Fruit fly (Drosophila melanogaster): ENCODE results near the gene Uvrag.

Uvrag gene

dm6 chr2L:13291066-13291434, 4.5 kb downstream of the Uvrag start:
- TF ChIP-seq Jra (GFP tag; optimal IDR thresholded peaks at IDR 0.05) (no peak), OdsH (GFP tag; optimal IDR thresholded peaks at IDR 0.05) (no peak), Sp1 (GFP tag; optimal IDR thresholded peaks at IDR 0.05) (no peak)

DNA sequence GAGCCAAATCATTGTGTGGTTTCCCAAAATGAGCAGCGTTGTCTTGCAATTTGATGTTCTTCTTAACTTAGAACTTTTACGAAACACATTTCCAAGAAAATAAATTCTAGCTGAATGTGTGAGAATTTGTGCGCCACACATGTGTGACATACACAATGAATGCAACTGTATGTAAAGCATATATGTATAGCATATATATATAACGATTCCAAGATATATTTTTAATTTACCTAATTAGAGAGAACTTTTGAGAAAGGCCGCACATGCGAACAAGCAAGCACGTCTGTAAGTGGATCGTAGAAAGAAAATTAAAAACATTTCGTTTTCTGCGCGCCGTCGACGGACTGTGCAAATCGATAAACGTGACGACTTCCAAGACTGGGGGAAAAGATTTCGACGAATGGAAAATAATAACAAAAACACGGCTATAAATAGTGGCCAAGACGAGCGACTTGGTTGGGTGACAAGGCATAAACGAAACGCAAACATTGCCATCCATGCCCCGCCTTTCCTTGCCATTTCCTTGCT, 5.4 kb downstream of the Uvrag start:
- TF ChIP-seq sv (GFP tag; optimal IDR thresholded peaks at IDR 0.05) (no peak), brk (GFP tag; optimal IDR thresholded peaks at IDR 0.05) (no peak), tai (GFP tag; optimal IDR thresholded peaks at IDR 0.05) (no peak), CG32264 (GFP tag; optimal IDR thresholded peaks at IDR 0.05) (no peak), Hr83 (GFP tag; optimal IDR thresholded peaks at IDR 0.05; ENCODE audit: poor library complexity, severe bottlenecking) (no peak), lola (GFP tag; optimal IDR thresholded peaks at IDR 0.05) (no peak), Myc (optimal IDR thresholded peaks at IDR 0.05) (no peak)

DNA sequence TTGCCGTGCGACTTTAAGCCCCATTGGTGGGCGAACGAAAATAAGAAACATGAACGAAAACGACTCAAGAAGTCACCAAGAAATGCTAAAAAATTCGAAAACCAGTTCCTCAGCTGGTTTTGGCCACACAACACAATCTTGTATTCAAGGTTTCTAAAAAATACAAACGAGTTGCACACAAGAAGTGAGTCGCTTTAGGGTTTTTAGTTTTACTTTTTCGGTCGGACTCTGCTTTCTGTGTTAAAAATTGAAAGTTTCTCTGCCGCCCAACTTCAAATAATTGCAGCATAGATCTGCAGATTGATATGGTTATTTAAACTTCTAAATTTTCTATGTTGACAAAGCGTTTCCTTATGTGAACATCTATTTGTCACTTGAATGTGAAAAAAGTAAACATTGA, 6.0 kb downstream of the Uvrag start, which contains the start of gene CG16824:
TSS of gene CG16824 (plus strand) at position 384 of the 400 bp plus-strand sequence.
- no peak for TF ChIP-seq usp (GFP tag; optimal IDR thresholded peaks at IDR 0.05)
- TF ChIP-seq tai (GFP tag; optimal IDR thresholded peaks at IDR 0.05): no peak
- TF ChIP-seq GATAd (GFP tag; optimal IDR thresholded peaks at IDR 0.05): no peak
- no peak for TF ChIP-seq Jra (GFP tag; optimal IDR thresholded peaks at IDR 0.05)
- TF ChIP-seq Vsx2 (GFP tag; optimal IDR thresholded peaks at IDR 0.05; ENCODE audit: partially characterized antibody): no peak
- TF ChIP-seq HLH106 (tag; optimal IDR thresholded peaks at IDR 0.05): no peak
- no peak for TF ChIP-seq woc (GFP tag; optimal IDR thresholded peaks at IDR 0.05)
- TF ChIP-seq rgr (GFP tag; optimal IDR thresholded peaks at IDR 0.05): no peak
- TF ChIP-seq Hr78 (GFP tag; optimal IDR thresholded peaks at IDR 0.05): no peak
- TF ChIP-seq Sp1 (GFP tag; optimal IDR thresholded peaks at IDR 0.05): no peak
- TF ChIP-seq sv (GFP tag; optimal IDR thresholded peaks at IDR 0.05): no peak
- TF ChIP-seq CG9705 (GFP tag; optimal IDR thresholded peaks at IDR 0.05): no peak

dm6 chr2L:13295978-13296702, 9.6 kb downstream of the Uvrag start:
- TF ChIP-seq Hr83 (GFP tag; optimal IDR thresholded peaks at IDR 0.05; ENCODE audit: poor library complexity, severe bottlenecking): peak; percentile 27
- TF ChIP-seq br (GFP tag; optimal IDR thresholded peaks at IDR 0.05): no peak
- TF ChIP-seq Rel (GFP tag; optimal IDR thresholded peaks at IDR 0.05): no peak
- TF ChIP-seq Rel (tag; optimal IDR thresholded peaks at IDR 0.05): peak; percentile 20
- no peak for TF ChIP-seq Sp1 (GFP tag; optimal IDR thresholded peaks at IDR 0.05)
- TF ChIP-seq h (GFP tag; optimal IDR thresholded peaks at IDR 0.05): peak; percentile 45

DNA sequence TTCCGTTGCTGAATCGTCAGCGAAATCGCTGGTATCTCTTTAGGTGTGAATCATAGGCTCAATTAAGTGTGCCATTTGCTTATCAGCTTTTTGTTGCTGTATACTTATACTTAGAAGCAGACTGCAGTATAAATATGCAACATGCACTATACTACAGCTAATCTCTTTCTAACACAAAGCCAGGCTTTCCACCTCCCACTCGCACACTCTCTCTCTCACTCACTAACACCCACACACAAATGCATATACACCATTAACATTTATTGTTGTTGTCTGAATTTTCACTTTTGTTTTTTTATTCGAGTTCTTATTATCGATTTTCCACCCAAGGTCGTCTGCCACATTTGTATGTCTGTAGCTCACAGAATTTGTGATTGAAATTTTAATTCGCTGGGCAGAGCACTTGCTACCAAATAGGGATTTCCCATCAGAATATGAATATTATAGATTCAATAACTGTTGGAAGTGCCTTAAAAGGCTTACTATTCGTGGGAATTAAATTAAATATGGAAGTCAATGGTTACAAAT, 10.2 kb downstream of the Uvrag start:
- TF ChIP-seq psq (GFP tag; optimal IDR thresholded peaks at IDR 0.05): no peak
- no peak for TF ChIP-seq usp (GFP tag; optimal IDR thresholded peaks at IDR 0.05)
- no peak for TF ChIP-seq h (GFP tag; optimal IDR thresholded peaks at IDR 0.05)
- TF ChIP-seq OdsH (GFP tag; optimal IDR thresholded peaks at IDR 0.05): no peak
- TF ChIP-seq rgr (GFP tag; optimal IDR thresholded peaks at IDR 0.05): no peak
- TF ChIP-seq Jra (GFP tag; optimal IDR thresholded peaks at IDR 0.05): no peak
- TF ChIP-seq Hr78 (GFP tag; optimal IDR thresholded peaks at IDR 0.05): no peak
- TF ChIP-seq woc (GFP tag; optimal IDR thresholded peaks at IDR 0.05): no peak
- no peak for TF ChIP-seq Myc (optimal IDR thresholded peaks at IDR 0.05)
- TF ChIP-seq Hnf4 (GFP tag; optimal IDR thresholded peaks at IDR 0.05): no peak
- no peak for TF ChIP-seq sv (GFP tag; optimal IDR thresholded peaks at IDR 0.05)
- no peak for TF ChIP-seq CG32264 (GFP tag; optimal IDR thresholded peaks at IDR 0.05)
- no peak for TF ChIP-seq Sp1 (GFP tag; optimal IDR thresholded peaks at IDR 0.05)

- no peak for TF ChIP-seq jim (GFP tag; optimal IDR thresholded peaks at IDR 0.05)
- no peak for TF ChIP-seq Hr83 (GFP tag; optimal IDR thresholded peaks at IDR 0.05; ENCODE audit: poor library complexity, severe bottlenecking)
- no peak for TF ChIP-seq Abd-B (GFP tag; optimal IDR thresholded peaks at IDR 0.05)
- TF ChIP-seq psq (GFP tag; optimal IDR thresholded peaks at IDR 0.05): no peak
- TF ChIP-seq Hr78 (GFP tag; optimal IDR thresholded peaks at IDR 0.05): no peak
- TF ChIP-seq Rel (GFP tag; optimal IDR thresholded peaks at IDR 0.05): no peak
- no peak for TF ChIP-seq Rel (tag; optimal IDR thresholded peaks at IDR 0.05)
- TF ChIP-seq dmrt93B (GFP tag; optimal IDR thresholded peaks at IDR 0.05): no peak
- TF ChIP-seq h (GFP tag; optimal IDR thresholded peaks at IDR 0.05): no peak
- no peak for TF ChIP-seq Dif (GFP tag; optimal IDR thresholded peaks at IDR 0.05; ENCODE audit: partially characterized antibody)
- no peak for TF ChIP-seq dsf (GFP tag; optimal IDR thresholded peaks at IDR 0.05; ENCODE audit: borderline replicate concordance)
- TF ChIP-seq dl (GFP tag; optimal IDR thresholded peaks at IDR 0.05; ENCODE audit: insufficient read depth in 1 of 2, partially characterized antibody in 2 of 2): no peak
- TF ChIP-seq CG9705 (GFP tag; optimal IDR thresholded peaks at IDR 0.05): no peak
- TF ChIP-seq Jra (GFP tag; optimal IDR thresholded peaks at IDR 0.05): no peak
- TF ChIP-seq usp (GFP tag; optimal IDR thresholded peaks at IDR 0.05): no peak
These were observed 17.9 kb downstream of the Uvrag start, which contains the start of gene CG16825 for dm6 chr2L:13304488-13304887. TSS of gene CG16825 (plus strand) at chr2L:13304788.

Measured in whole organism, wandering third instar larva.